Worm (Caenorhabditis elegans) whole organism, midembryonic: Measurements from ENCODE around the gene mlc-7.

Experiments
- T22C8.4 ChIP-seq: fragments of 200-800 bp; sonication (Bioruptor generic); IDR thresholded peaks from 2 replicates; pipeline ENCODE4 v1.3.6; 2022; ENCODE audit warnings: missing genetic modification characterization, missing compliant biosample characterization
- med-1 ChIP-seq: sonication (generic microtip); optimal IDR thresholded peaks from 2 replicates; lab custom pipeline; 2017; ENCODE audit warnings: missing genetic modification characterization, mild to moderate bottlenecking, missing compliant biosample characterization, antibody characterized with exemption, missing genetic modification reagents; ENCODE audit not compliant: insufficient read depth

DNA sequence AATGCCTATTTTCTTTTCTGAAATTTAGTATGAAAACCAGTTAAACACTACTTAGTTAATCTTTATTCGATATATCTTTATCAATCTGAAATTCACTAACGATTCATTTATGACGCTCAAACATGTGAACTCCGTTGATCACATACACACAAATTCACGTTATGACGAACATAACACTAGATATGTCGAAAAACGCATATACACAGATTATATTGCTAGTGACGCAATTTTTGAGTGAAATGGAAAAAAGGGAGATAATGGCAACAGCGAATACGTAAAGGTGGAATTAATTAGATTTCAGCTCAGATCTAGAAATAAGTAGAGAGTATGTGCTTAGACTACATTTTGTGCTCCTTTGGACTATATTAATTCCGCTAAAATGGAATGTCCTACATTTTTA, 34.4 kb upstream of the mlc-7 start:
- no peak for TF ChIP-seq med-1
- TF ChIP-seq T22C8.4 (GFP tag; lab: Robert Waterston, UW), result no peak
